Fruit fly (Drosophila melanogaster): ENCODE results near the gene CG15597.

DNA sequence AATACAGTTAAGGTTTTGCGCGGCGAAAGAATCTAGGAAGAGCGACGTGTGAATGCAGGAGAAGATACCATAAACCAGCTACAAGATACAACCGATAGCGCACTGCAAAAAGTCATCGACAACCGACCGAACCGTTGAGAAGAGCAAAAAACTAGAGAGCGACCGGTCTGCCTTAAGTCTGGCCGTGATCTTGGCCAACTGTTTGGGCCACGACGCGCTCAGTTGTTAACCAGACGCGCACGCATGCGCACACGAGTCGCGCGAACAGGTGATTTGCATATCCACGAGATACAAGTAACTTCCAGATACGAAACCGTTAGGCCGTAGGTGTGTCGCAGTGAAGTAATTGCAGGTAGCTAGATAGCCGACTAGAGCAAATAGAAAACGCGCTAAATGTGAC, 30.1 kb upstream of the CG15597 start:
- TF ChIP-seq Dll (optimal IDR thresholded peaks at IDR 0.05) (no peak), usp (GFP tag; optimal IDR thresholded peaks at IDR 0.05) (no peak)

Data from whole organism.